Worm (Caenorhabditis elegans): ENCODE measurements around the gene W09D6.5.

Gene W09D6.5

DNA sequence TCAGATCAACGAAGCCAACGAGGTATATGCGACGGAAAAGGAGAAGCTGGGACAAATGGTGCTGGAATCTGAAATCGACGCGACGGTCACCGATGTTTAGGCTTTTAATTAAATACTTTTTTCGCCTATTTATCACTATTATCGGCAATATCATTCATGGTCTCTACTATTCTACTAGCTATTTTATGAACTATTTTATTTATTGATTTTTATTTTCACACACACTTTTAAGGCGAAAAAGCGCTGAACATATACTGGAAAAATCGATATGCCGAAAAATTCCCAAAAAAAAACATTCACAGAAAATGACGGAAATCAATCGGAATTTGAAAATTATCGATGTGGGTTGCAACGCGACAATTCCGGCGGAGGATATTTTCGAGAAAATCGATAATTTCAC is 19.7 kb upstream of the W09D6.5 start, which contains the start of gene W09D6.1:
W09D6.1 (plus strand) TSS at position 301 of the 400 bp plus-strand sequence.
- TF ChIP-seq ceh-28 (tag; optimal IDR thresholded peaks at IDR 0.05) = peak; percentile 9
- TF ChIP-seq unc-62 (GFP tag; optimal IDR thresholded peaks at IDR 0.05) = no peak
- no peak for TF ChIP-seq nhr-77 (tag; optimal IDR thresholded peaks at IDR 0.05)

DNA sequence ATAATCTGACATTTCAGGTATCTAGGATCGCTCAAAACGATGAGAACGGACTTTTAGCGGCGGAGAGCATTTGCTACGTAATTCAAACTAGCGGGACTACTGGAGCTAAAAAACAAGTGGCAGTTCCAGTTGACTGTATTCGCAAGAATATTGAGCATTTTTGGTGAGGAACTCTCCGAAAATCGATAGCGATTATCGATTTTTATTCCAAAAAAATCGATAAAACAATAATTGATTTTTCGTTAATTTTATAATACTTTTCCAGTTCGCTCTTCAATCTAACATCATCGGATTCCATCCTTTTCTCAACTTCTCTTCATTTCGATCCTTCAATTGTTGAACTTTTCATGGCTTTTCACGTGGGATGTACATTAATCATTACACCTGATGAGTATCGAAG is 19.0 kb upstream of the W09D6.5 start:
- TF ChIP-seq snpc-4 (tag; optimal IDR thresholded peaks at IDR 0.05) (no peak), fkh-2 (tag; optimal IDR thresholded peaks at IDR 0.05) (no peak), ceh-28 (tag; optimal IDR thresholded peaks at IDR 0.05) (peak; percentile 87), nhr-43 (tag; optimal IDR thresholded peaks at IDR 0.05; ENCODE audit: poor library complexity, severe bottlenecking) (no peak), nhr-67 (tag; optimal IDR thresholded peaks at IDR 0.05) (no peak), mdl-1 (tag; optimal IDR thresholded peaks at IDR 0.05) (no peak)

DNA sequence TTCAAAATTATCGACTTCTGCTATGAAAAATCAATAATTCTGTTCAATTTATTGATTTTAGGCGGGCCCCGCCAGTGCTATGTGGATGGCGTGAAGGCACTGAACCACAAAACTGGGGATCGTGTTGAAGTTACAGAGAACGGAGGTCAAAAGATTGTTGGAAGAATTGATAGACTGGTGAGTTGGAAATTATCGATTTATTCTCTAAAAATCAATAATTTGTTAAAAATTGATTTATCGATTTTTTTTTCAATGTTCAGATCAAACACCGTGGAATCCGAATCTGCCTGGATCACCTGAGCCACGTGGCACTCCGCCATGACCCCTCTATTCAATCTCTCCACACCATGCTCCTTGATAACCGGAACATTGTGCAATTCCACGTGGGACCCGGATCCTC is 18.1 kb upstream of the W09D6.5 start:
- TF ChIP-seq jun-1 (tag; optimal IDR thresholded peaks at IDR 0.05) = no peak
- TF ChIP-seq ceh-28 (tag; optimal IDR thresholded peaks at IDR 0.05) = peak; percentile 88

DNA sequence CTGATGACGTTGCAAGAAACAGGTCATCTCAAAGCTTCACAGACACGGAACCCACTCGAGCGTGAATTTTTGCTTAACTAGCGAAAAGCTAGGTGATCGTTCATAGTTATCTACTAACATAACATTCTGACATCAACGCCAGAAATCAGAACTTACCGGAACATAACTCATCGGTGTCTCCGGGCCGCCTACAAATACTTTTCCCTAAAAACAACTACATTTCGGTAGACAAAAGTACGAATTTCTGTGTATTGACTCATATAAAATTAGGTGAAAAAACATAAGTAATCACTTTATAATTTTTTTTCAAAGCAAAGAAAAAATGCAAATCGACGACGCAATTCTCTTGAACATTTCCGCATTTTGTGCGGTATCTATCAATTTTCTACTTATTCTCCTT is 14.1 kb upstream of the W09D6.5 start, which contains the start of gene str-261:
str-261 (plus strand) TSS at position 301 of the 400 bp plus-strand sequence.
- TF ChIP-seq nhr-25 (tag; optimal IDR thresholded peaks at IDR 0.05) = no peak
- TF ChIP-seq nhr-12 (tag; optimal IDR thresholded peaks at IDR 0.05) = no peak
- TF ChIP-seq nhr-23 (tag; optimal IDR thresholded peaks at IDR 0.05) = no peak
- no peak for TF ChIP-seq lin-39 (tag; optimal IDR thresholded peaks at IDR 0.05)
- no peak for TF ChIP-seq nhr-11 (tag; optimal IDR thresholded peaks at IDR 0.05)
- no peak for TF ChIP-seq fkh-2 (tag; optimal IDR thresholded peaks at IDR 0.05)
- no peak for TF ChIP-seq ztf-4 (tag; optimal IDR thresholded peaks at IDR 0.05)
- TF ChIP-seq mdl-1 (tag; optimal IDR thresholded peaks at IDR 0.05) = no peak
- TF ChIP-seq nhr-43 (tag; optimal IDR thresholded peaks at IDR 0.05; ENCODE audit: poor library complexity, severe bottlenecking) = no peak
- TF ChIP-seq skn-1 (tag; optimal IDR thresholded peaks at IDR 0.05) = no peak
- TF ChIP-seq eor-1 (tag; optimal IDR thresholded peaks at IDR 0.05) = no peak
- TF ChIP-seq sea-2 (GFP tag; optimal IDR thresholded peaks at IDR 0.05) = no peak
- TF ChIP-seq ZK546.5 (tag; optimal IDR thresholded peaks at IDR 0.05) = no peak
- TF ChIP-seq nhr-28 (tag; optimal IDR thresholded peaks at IDR 0.05) = no peak

DNA sequence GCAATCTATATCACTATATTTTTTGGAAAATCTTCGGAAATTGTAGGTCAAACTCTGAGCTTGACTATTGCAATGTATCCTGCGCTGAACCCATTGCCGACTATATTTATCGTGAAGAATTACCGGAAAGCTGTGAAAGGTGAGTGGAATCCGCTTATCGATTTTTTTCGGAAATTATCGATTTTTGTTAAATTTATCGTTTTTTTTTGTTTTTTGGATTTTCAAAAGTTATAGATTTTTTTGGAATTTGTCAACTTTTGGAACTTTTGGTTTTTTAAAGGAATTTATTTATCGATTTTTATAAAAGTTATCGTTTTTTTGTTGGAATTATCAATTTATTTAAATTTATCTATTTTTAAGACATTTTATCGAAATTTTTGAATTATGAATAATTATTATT is 11.5 kb upstream of the W09D6.5 start:
- TF ChIP-seq ama-1 (optimal IDR thresholded peaks at IDR 0.05) (no peak), skn-1 (tag; optimal IDR thresholded peaks at IDR 0.05) (no peak), nhr-67 (tag; optimal IDR thresholded peaks at IDR 0.05) (no peak), ceh-28 (tag; optimal IDR thresholded peaks at IDR 0.05) (peak; percentile 65), mdl-1 (tag; optimal IDR thresholded peaks at IDR 0.05) (no peak), mml-1 (tag; optimal IDR thresholded peaks at IDR 0.05) (no peak), sea-2 (GFP tag; optimal IDR thresholded peaks at IDR 0.05) (no peak)

DNA sequence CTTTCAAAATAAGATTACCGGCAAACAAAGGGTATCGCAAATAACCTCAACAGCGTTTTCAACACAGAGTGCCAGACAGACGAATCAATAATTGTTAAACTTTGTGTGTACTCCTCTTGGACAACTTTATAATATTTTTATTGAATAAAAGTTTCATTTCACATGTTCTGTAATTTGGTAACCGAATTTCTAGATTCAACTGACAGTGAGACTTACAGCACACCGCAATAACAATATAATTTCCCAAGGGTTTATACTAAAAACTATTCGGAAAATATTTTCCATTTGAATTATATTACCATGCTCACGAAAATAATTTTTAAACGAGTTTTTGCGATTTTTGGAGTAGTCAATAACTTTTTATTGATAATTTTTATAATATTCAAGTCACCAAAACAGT is 10.9 kb upstream of the W09D6.5 start, which contains the start of gene str-246:
str-246 (plus strand) TSS at position 301 of the 400 bp plus-strand sequence.
- no peak for TF ChIP-seq nhr-76 (tag; optimal IDR thresholded peaks at IDR 0.05)
- TF ChIP-seq ceh-9 (tag; optimal IDR thresholded peaks at IDR 0.05) = no peak
- TF ChIP-seq ZK546.5 (tag; optimal IDR thresholded peaks at IDR 0.05) = no peak
- TF ChIP-seq ama-1 (optimal IDR thresholded peaks at IDR 0.05) = no peak
- no peak for TF ChIP-seq jun-1 (tag; optimal IDR thresholded peaks at IDR 0.05)
- TF ChIP-seq nhr-28 (tag; optimal IDR thresholded peaks at IDR 0.05) = no peak
- no peak for TF ChIP-seq ceh-16 (tag; optimal IDR thresholded peaks at IDR 0.05)
- no peak for TF ChIP-seq nhr-67 (tag; optimal IDR thresholded peaks at IDR 0.05)
- TF ChIP-seq zag-1 (tag; optimal IDR thresholded peaks at IDR 0.05) = no peak
- TF ChIP-seq lsy-12 (tag; optimal IDR thresholded peaks at IDR 0.05) = no peak
- TF ChIP-seq eor-1 (tag; optimal IDR thresholded peaks at IDR 0.05) = no peak
- no peak for TF ChIP-seq snpc-4 (tag; optimal IDR thresholded peaks at IDR 0.05)
- no peak for TF ChIP-seq nhr-237 (tag; optimal IDR thresholded peaks at IDR 0.05)
- TF ChIP-seq aly-2 (tag; optimal IDR thresholded peaks at IDR 0.05) = no peak
- no peak for TF ChIP-seq mdl-1 (tag; optimal IDR thresholded peaks at IDR 0.05)
- TF ChIP-seq elt-3 (tag; optimal IDR thresholded peaks at IDR 0.05) = no peak
- no peak for TF ChIP-seq fkh-2 (tag; optimal IDR thresholded peaks at IDR 0.05)
- no peak for TF ChIP-seq nhr-12 (tag; optimal IDR thresholded peaks at IDR 0.05)
- no peak for TF ChIP-seq hmg-11 (tag; optimal IDR thresholded peaks at IDR 0.05)
- TF ChIP-seq nfya-1 (tag; optimal IDR thresholded peaks at IDR 0.05; ENCODE audit: insufficient read depth) = no peak

Data from whole organism, L3 larva.